Worm (Caenorhabditis elegans) whole organism, L4 larva: Measurements from ENCODE around the gene srj-22.
A peak's percentile ranks its signal among the peaks of the same experiment; 100 is the strongest.

Experiments used
- T20F7.1 ChIP-seq: fragments of 200-800 bp; sonication (Bioruptor generic); optimal IDR thresholded peaks from 2 replicates; lab custom pipeline; 2018; ENCODE audit warnings: mild to moderate bottlenecking, missing genetic modification characterization, missing compliant biosample characterization
- T26A8.4 ChIP-seq: fragments of 200-800 bp; sonication (Bioruptor generic); IDR thresholded peaks from 2 replicates; pipeline ENCODE4 v1.3.6; 2022; ENCODE audit warnings: missing genetic modification characterization, missing compliant biosample characterization
- ceh-20 ChIP-seq: fragments of 200-800 bp; sonication (Bioruptor generic); IDR thresholded peaks from 2 replicates; pipeline ENCODE4 v1.3.6; 2022; ENCODE audit warnings: missing genetic modification reagents, missing genetic modification characterization, missing compliant biosample characterization
- ces-1 ChIP-seq: fragments of 150-350 bp; sonication (generic microtip); optimal IDR thresholded peaks from 4 replicates; lab custom pipeline; 2014; ENCODE audit warnings: missing biosample characterization, missing genetic modification reagents, missing genetic modification characterization
- cey-2 ChIP-seq: sonication (generic microtip); optimal IDR thresholded peaks from 3 replicates; lab custom pipeline; 2017; ENCODE audit warnings: missing genetic modification characterization, mild to moderate bottlenecking, missing compliant biosample characterization, antibody characterized with exemption, borderline replicate concordance; ENCODE audit not compliant: insufficient read depth
- daf-16 ChIP-seq, 3 experiments: sonication (generic microtip); optimal IDR thresholded peaks; 2 replicates each; lab custom pipeline; 2016 to 2017; ENCODE audit warnings: missing genetic modification characterization in 3 of 3, missing genetic modification reagents in 3 of 3, mild to moderate bottlenecking in 2 of 3, missing compliant biosample characterization in 2 of 3, missing biosample characterization in 1 of 3, moderate library complexity in 1 of 3
- daf-8 ChIP-seq: fragments of 200-800 bp; sonication (Bioruptor generic); IDR thresholded peaks from 2 replicates; pipeline ENCODE4 v1.3.6; 2022; ENCODE audit warnings: missing genetic modification characterization, missing compliant biosample characterization
- dmd-6 ChIP-seq: fragments of 200-800 bp; sonication (Bioruptor generic); IDR thresholded peaks from 2 replicates; pipeline ENCODE4 v1.3.6; 2022; ENCODE audit warnings: missing genetic modification reagents, missing genetic modification characterization, missing compliant biosample characterization
- dpl-1 ChIP-seq: fragments of 150-350 bp; optimal IDR thresholded peaks from 2 replicates; lab custom pipeline; 2014; ENCODE audit warnings: missing biosample characterization, missing genetic modification reagents, missing genetic modification characterization
- duxl-1 ChIP-seq: sonication (generic microtip); optimal IDR thresholded peaks from 2 replicates; lab custom pipeline; 2016; ENCODE audit warnings: mild to moderate bottlenecking, missing genetic modification characterization, moderate library complexity, missing compliant biosample characterization; ENCODE audit not compliant: poor library complexity
- dve-1 ChIP-seq: sonication (generic microtip); optimal IDR thresholded peaks from 2 replicates; lab custom pipeline; 2017; ENCODE audit warnings: antibody characterized with exemption, mild to moderate bottlenecking, missing genetic modification characterization, missing compliant biosample characterization; ENCODE audit not compliant: insufficient read depth
- fos-1 ChIP-seq: fragments of 150-350 bp; optimal IDR thresholded peaks from 2 replicates; lab custom pipeline; 2014; ENCODE audit warnings: missing biosample characterization, missing genetic modification characterization
- hif-1 ChIP-seq, 2 experiments: sonication (generic microtip); optimal IDR thresholded peaks; 2 replicates each; lab custom pipeline; 2016 to 2017; ENCODE audit warnings: missing compliant biosample characterization in 2 of 2, missing genetic modification characterization in 2 of 2, missing genetic modification reagents in 2 of 2, missing genotype in 2 of 2, mild to moderate bottlenecking in 1 of 2
- hlh-11 ChIP-seq: fragments of 200-800 bp; sonication (Bioruptor generic); optimal IDR thresholded peaks from 2 replicates; lab custom pipeline; 2018; ENCODE audit warnings: mild to moderate bottlenecking, missing genetic modification characterization, missing compliant biosample characterization
- hlh-30 ChIP-seq: sonication (generic microtip); optimal IDR thresholded peaks from 2 replicates; lab custom pipeline; 2017; ENCODE audit warnings: antibody characterized with exemption, mild to moderate bottlenecking, missing genetic modification characterization, missing compliant biosample characterization; ENCODE audit not compliant: insufficient read depth
- jun-1 ChIP-seq: fragments of 150-350 bp; optimal IDR thresholded peaks from 2 replicates; lab custom pipeline; 2014; ENCODE audit warnings: missing biosample characterization, missing genetic modification reagents, missing genetic modification characterization
- lin-1 ChIP-seq: fragments of 200-800 bp; sonication (Bioruptor generic); IDR thresholded peaks from 2 replicates; pipeline ENCODE4 v1.3.6; 2022; ENCODE audit warnings: missing genetic modification reagents, missing genetic modification characterization, missing compliant biosample characterization
- lsy-2 ChIP-seq, 2 experiments: fragments of 150-350 bp in 1 of 2; sonication (generic microtip) in 1 of 2; optimal IDR thresholded peaks; 2 replicates each; lab custom pipeline; 2014 to 2017; ENCODE audit warnings: missing biosample characterization in 2 of 2, missing genetic modification characterization in 2 of 2
- mdl-1 ChIP-seq, 2 experiments: fragments of 150-350 bp in 1 of 2; sonication (generic microtip) in 1 of 2; optimal IDR thresholded peaks; 2 replicates each; lab custom pipeline; 2014 to 2017; ENCODE audit warnings: missing biosample characterization in 2 of 2, missing genetic modification characterization in 2 of 2
- mep-1 ChIP-seq: fragments of 150-350 bp; sonication (generic microtip); optimal IDR thresholded peaks from 3 replicates; lab custom pipeline; 2014; ENCODE audit warnings: missing biosample characterization, missing genetic modification characterization
- mes-2 ChIP-seq: sonication (generic microtip); optimal IDR thresholded peaks from 2 replicates; lab custom pipeline; 2016; ENCODE audit warnings: missing genotype, mild to moderate bottlenecking, missing genetic modification characterization, missing compliant biosample characterization; ENCODE audit not compliant: poor library complexity, severe bottlenecking
- mxl-3 ChIP-seq: fragments of 200-800 bp; sonication (Bioruptor generic); optimal IDR thresholded peaks from 2 replicates; lab custom pipeline; 2018; ENCODE audit warnings: mild to moderate bottlenecking, missing genetic modification characterization, missing compliant biosample characterization
- nhr-10 ChIP-seq: fragments of 150-350 bp; optimal IDR thresholded peaks from 2 replicates; lab custom pipeline; 2014; ENCODE audit warnings: missing biosample characterization, missing genetic modification characterization
- nhr-102 ChIP-seq: sonication (generic microtip); optimal IDR thresholded peaks from 2 replicates; lab custom pipeline; 2016; ENCODE audit warnings: mild to moderate bottlenecking, missing genetic modification characterization, moderate library complexity, missing compliant biosample characterization
- nhr-11 ChIP-seq: fragments of 150-350 bp; optimal IDR thresholded peaks from 2 replicates; lab custom pipeline; 2014; ENCODE audit warnings: missing biosample characterization, missing genetic modification characterization
- nhr-28 ChIP-seq: fragments of 150-350 bp; optimal IDR thresholded peaks from 2 replicates; lab custom pipeline; 2014; ENCODE audit warnings: missing biosample characterization, missing genetic modification characterization
- nhr-41 ChIP-seq: fragments of 200-800 bp; sonication (Bioruptor generic); IDR thresholded peaks from 2 replicates; pipeline ENCODE4 v1.3.6; 2022; ENCODE audit warnings: missing genetic modification reagents, missing genetic modification characterization, missing compliant biosample characterization
- nhr-42 ChIP-seq: fragments of 200-800 bp; sonication (Bioruptor generic); IDR thresholded peaks from 2 replicates; pipeline ENCODE4 v1.3.6; 2022; ENCODE audit warnings: missing genetic modification characterization, missing compliant biosample characterization
- nhr-48 ChIP-seq: sonication (generic microtip); optimal IDR thresholded peaks from 2 replicates; lab custom pipeline; 2016; ENCODE audit warnings: mild to moderate bottlenecking, missing genetic modification characterization, missing compliant biosample characterization
- nhr-77 ChIP-seq: fragments of 150-350 bp; optimal IDR thresholded peaks from 2 replicates; lab custom pipeline; 2014; ENCODE audit warnings: missing biosample characterization, missing genetic modification characterization
- pha-4 ChIP-seq, 2 experiments: fragments of 150-350 bp in 1 of 2; fragments of 200-800 bp in 1 of 2; sonication (Bioruptor generic) in 1 of 2; IDR thresholded peaks in 1 of 2; optimal IDR thresholded peaks in 1 of 2; 2 replicates each; pipeline versions ENCODE4 v1.3.6 to Lab custom; 2014 to 2022; ENCODE audit warnings: missing genetic modification characterization in 2 of 2, missing genetic modification reagents in 2 of 2, missing biosample characterization in 1 of 2, missing compliant biosample characterization in 1 of 2
- pqm-1 ChIP-seq: sonication (generic microtip); optimal IDR thresholded peaks from 2 replicates; lab custom pipeline; 2017; ENCODE audit warnings: missing biosample characterization, missing genetic modification characterization
- rbr-2 ChIP-seq: sonication (generic microtip); optimal IDR thresholded peaks from 2 replicates; lab custom pipeline; 2016; ENCODE audit warnings: missing genotype, missing genetic modification characterization, missing compliant biosample characterization
- saeg-2 ChIP-seq: fragments of 200-800 bp; sonication (Bioruptor generic); IDR thresholded peaks from 2 replicates; pipeline ENCODE4 v1.3.6; 2022; ENCODE audit warnings: missing genetic modification reagents, missing genetic modification characterization, missing compliant biosample characterization
- spr-3 ChIP-seq: fragments of 200-800 bp; sonication (Bioruptor generic); optimal IDR thresholded peaks from 2 replicates; lab custom pipeline; 2018; ENCODE audit warnings: mild to moderate bottlenecking, missing genetic modification characterization, missing compliant biosample characterization
- tra-1 ChIP-seq: fragments of 200-800 bp; sonication (Bioruptor generic); IDR thresholded peaks from 2 replicates; pipeline ENCODE4 v1.3.6; 2022; ENCODE audit warnings: missing genetic modification reagents, missing genetic modification characterization, missing compliant biosample characterization
- unc-130 ChIP-seq: sonication (generic microtip); optimal IDR thresholded peaks from 2 replicates; lab custom pipeline; 2016; ENCODE audit warnings: missing genetic modification reagents, missing genetic modification characterization, missing compliant biosample characterization
- unc-62 ChIP-seq, 3 experiments: fragments of 150-350 bp in 1 of 3; sonication (generic microtip); optimal IDR thresholded peaks in 2 of 3; peaks in 1 of 3; 1 replicate in 1 of 3; 2 replicates in 2 of 3; lab custom pipeline; 2014 to 2017; ENCODE audit warnings: missing biosample characterization in 3 of 3, missing genetic modification characterization in 3 of 3, missing genetic modification reagents in 3 of 3, missing genotype in 1 of 3
- vab-7 ChIP-seq: fragments of 200-800 bp; sonication (Bioruptor generic); IDR thresholded peaks from 2 replicates; pipeline ENCODE4 v1.3.6; 2022; ENCODE audit warnings: missing genetic modification reagents, missing genetic modification characterization, missing compliant biosample characterization
- zfp-3 ChIP-seq: fragments of 200-800 bp; sonication (Bioruptor generic); conservative IDR thresholded peaks from 2 replicates; pipeline ENCODE4 v1.3.6; 2022; ENCODE audit warnings: missing genetic modification reagents, missing genetic modification characterization, missing compliant biosample characterization
- zip-11 ChIP-seq: fragments of 200-800 bp; sonication (Bioruptor generic); IDR thresholded peaks from 2 replicates; pipeline ENCODE4 v1.3.6; 2022; ENCODE audit warnings: missing genetic modification characterization, missing compliant biosample characterization
- ztf-7 ChIP-seq: fragments of 150-350 bp; optimal IDR thresholded peaks from 2 replicates; lab custom pipeline; 2014; ENCODE audit warnings: missing biosample characterization, missing genetic modification characterization

Gene srj-22

ce11 chrV:10720303-10720847, 23.2 kb downstream of the srj-22 start:
- no peak for TF ChIP-seq cey-2 (tag; lab: Kevin White, UChicago)
- no peak for TF ChIP-seq T26A8.4 (GFP tag; lab: Robert Waterston, UW)
- peak in 1 of 2 experiments; percentile 80 for TF ChIP-seq unc-62 (GFP tag; optimal IDR thresholded peaks at IDR 0.05 in 1 of 2; lab: Kevin White, UChicago)
- no peak for TF ChIP-seq unc-62 (tag; optimal IDR thresholded peaks at IDR 0.05; lab: Kevin White, UChicago)
- TF ChIP-seq nhr-10 (tag; lab: Kevin White, UChicago), result no peak
- no peak for TF ChIP-seq nhr-48 (tag; lab: Kevin White, UChicago)
- peak; percentile 21; the same call in 1 of the 2 replicates for TF ChIP-seq ceh-20

ce11 chrV:10719833-10720170, 23.7 kb downstream of the srj-22 start:
- TF ChIP-seq nhr-77 (tag; lab: Kevin White, UChicago) (peak; percentile 71), spr-3 (GFP tag; lab: Kevin White, UChicago) (no peak), nhr-42 (GFP tag; lab: Robert Waterston, UW) (no peak), vab-7 (GFP tag; lab: Robert Waterston, UW) (no peak), nhr-11 (tag; lab: Kevin White, UChicago) (peak; percentile 88), nhr-10 (tag; lab: Kevin White, UChicago) (no peak), pha-4 (GFP tag; IDR thresholded peaks at IDR 0.05; lab: Robert Waterston, UW) (0 out of 2 replicates have a peak, but pooled peaks have one; percentile 3), pha-4 (tag; optimal IDR thresholded peaks at IDR 0.05; lab: Kevin White, UChicago) (no peak), rbr-2 (tag; lab: Kevin White, UChicago) (peak; percentile 14), ztf-7 (tag; lab: Kevin White, UChicago) (peak; percentile 44), lin-1 (GFP tag; lab: Robert Waterston, UW) (peak; percentile 40; the same call in 1 of the 2 replicates), fos-1 (tag; lab: Kevin White, UChicago) (peak; percentile 45), daf-16 (GFP tag; optimal IDR thresholded peaks at IDR 0.05; lab: Kevin White, UChicago) (no peak), daf-16 (tag; optimal IDR thresholded peaks at IDR 0.05; lab: Kevin White, UChicago) (peak; percentile 54), zip-11 (GFP tag; lab: Robert Waterston, UW) (no peak), daf-8 (no peak), ces-1 (no peak), mxl-3 (GFP tag; lab: Kevin White, UChicago) (peak; percentile 62), zfp-3 (GFP tag; lab: Robert Waterston, UW) (no peak), unc-62 (GFP tag; optimal IDR thresholded peaks at IDR 0.05 in 1 of 2; lab: Kevin White, UChicago) (peak in 1 of 2 experiments; percentile 87), unc-62 (tag; optimal IDR thresholded peaks at IDR 0.05; lab: Kevin White, UChicago) (no peak), cey-2 (tag; lab: Kevin White, UChicago) (peak; percentile 76), dpl-1 (GFP tag; lab: Kevin White, UChicago) (peak; percentile 22), hlh-11 (tag; lab: Kevin White, UChicago) (peak; percentile 84), nhr-102 (peak; percentile 0), saeg-2 (GFP tag; lab: Robert Waterston, UW) (0 out of 2 replicates have a peak, but pooled peaks have one; percentile 7), dmd-6 (GFP tag; lab: Robert Waterston, UW) (peak; percentile 78), mep-1 (tag; lab: Kevin White, UChicago) (peak; percentile 71), pqm-1 (peak; percentile 34), nhr-28 (tag; lab: Kevin White, UChicago) (peak; percentile 98), jun-1 (tag; lab: Kevin White, UChicago) (peak; percentile 25), T20F7.1 (GFP tag; lab: Kevin White, UChicago) (no peak), unc-130 (GFP tag; lab: Kevin White, UChicago) (no peak), nhr-41 (GFP tag; lab: Robert Waterston, UW) (no peak), duxl-1 (tag; lab: Kevin White, UChicago) (no peak), tra-1 (peak; percentile 69; the same call in 1 of the 2 replicates), dve-1 (tag; lab: Kevin White, UChicago) (peak; percentile 83), hlh-30 (tag; lab: Kevin White, UChicago) (peak; percentile 98), mdl-1 (tag; optimal IDR thresholded peaks at IDR 0.05; lab: Kevin White, UChicago) (peak; percentile 44 to 82), mes-2 (tag; lab: Kevin White, UChicago) (no peak), lsy-2 (tag; optimal IDR thresholded peaks at IDR 0.05; lab: Kevin White, UChicago) (peak in 1 of 2 experiments; percentile 48), hif-1 (tag; optimal IDR thresholded peaks at IDR 0.05; lab: Kevin White, UChicago) (peak in 1 of 2 experiments; percentile 60)
